Worm (Caenorhabditis elegans): ENCODE measurements around the gene Y56A3A.31.

The Y56A3A.31 gene

ce11 chrIII:11946062-11946749 is 28.1 kb upstream of the Y56A3A.31 start (continued):
- TF ChIP-seq elt-1 (tag; optimal IDR thresholded peaks at IDR 0.05), result no peak
- TF ChIP-seq ztf-11 (tag; optimal IDR thresholded peaks at IDR 0.05), result no peak
- TF ChIP-seq egl-5 (tag; optimal IDR thresholded peaks at IDR 0.05), result no peak
- no peak for TF ChIP-seq jun-1 (tag; optimal IDR thresholded peaks at IDR 0.05)
- TF ChIP-seq nhr-25 (tag; optimal IDR thresholded peaks at IDR 0.05), result peak; percentile 46
- TF ChIP-seq ceh-82 (tag; optimal IDR thresholded peaks at IDR 0.05), result peak; percentile 17
- no peak for TF ChIP-seq elt-3 (tag; optimal IDR thresholded peaks at IDR 0.05)
- TF ChIP-seq ZK546.5 (tag; optimal IDR thresholded peaks at IDR 0.05), result no peak
- no peak for TF ChIP-seq nhr-28 (tag; optimal IDR thresholded peaks at IDR 0.05)
- TF ChIP-seq nhr-12 (tag; optimal IDR thresholded peaks at IDR 0.05), result no peak
- TF ChIP-seq nhr-76 (tag; optimal IDR thresholded peaks at IDR 0.05), result no peak
- no peak for TF ChIP-seq mml-1 (tag; optimal IDR thresholded peaks at IDR 0.05)
- TF ChIP-seq lin-15B (tag; optimal IDR thresholded peaks at IDR 0.05), result peak; percentile 90
- peak; percentile 6 for TF ChIP-seq ama-1 (optimal IDR thresholded peaks at IDR 0.05)

- TF ChIP-seq nhr-77 (tag; optimal IDR thresholded peaks at IDR 0.05) (no peak), nfya-1 (tag; optimal IDR thresholded peaks at IDR 0.05; ENCODE audit: insufficient read depth) (peak; percentile 71)
Observed at ce11 chrIII:11946973-11947372, 27.3 kb upstream of the Y56A3A.31 start, which contains the start of gene Y56A3A.7. TSS of gene Y56A3A.7 (minus strand) at chrIII:11947019.

DNA sequence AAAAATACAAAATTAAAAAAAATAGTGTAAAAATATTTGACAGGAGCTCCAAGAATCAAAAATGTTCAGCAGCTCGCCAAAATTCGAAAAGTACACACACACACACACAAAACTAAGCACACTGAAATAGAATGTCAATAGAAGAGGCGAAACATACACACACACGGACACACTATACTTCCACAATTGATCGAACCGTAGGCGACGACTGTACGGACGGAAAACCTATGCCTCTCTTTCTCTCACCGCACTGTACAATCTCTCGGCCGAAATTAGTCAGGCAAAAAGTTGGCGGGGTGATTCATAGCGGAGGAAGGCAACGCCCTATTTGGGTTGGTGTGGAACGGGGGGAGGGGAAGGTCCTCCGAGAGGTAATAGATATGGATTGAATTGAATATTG is 26.8 kb upstream of the Y56A3A.31 start:
- no peak for TF ChIP-seq ceh-28 (tag; optimal IDR thresholded peaks at IDR 0.05)
- TF ChIP-seq nhr-77 (tag; optimal IDR thresholded peaks at IDR 0.05), result no peak
- TF ChIP-seq aly-2 (tag; optimal IDR thresholded peaks at IDR 0.05), result no peak
- peak; percentile 76 for TF ChIP-seq pqm-1 (tag; optimal IDR thresholded peaks at IDR 0.05)
- TF ChIP-seq jun-1 (tag; optimal IDR thresholded peaks at IDR 0.05), result no peak
- TF ChIP-seq elt-2 (tag; optimal IDR thresholded peaks at IDR 0.05), result peak; percentile 51
- TF ChIP-seq sea-2 (GFP tag; optimal IDR thresholded peaks at IDR 0.05), result no peak
- peak; percentile 27 for TF ChIP-seq hmg-11 (tag; optimal IDR thresholded peaks at IDR 0.05)
- no peak for TF ChIP-seq egl-27 (tag; optimal IDR thresholded peaks at IDR 0.05)
- TF ChIP-seq nhr-28 (tag; optimal IDR thresholded peaks at IDR 0.05), result no peak
- TF ChIP-seq nhr-12 (tag; optimal IDR thresholded peaks at IDR 0.05), result no peak
- TF ChIP-seq ceh-82 (tag; optimal IDR thresholded peaks at IDR 0.05), result no peak
- TF ChIP-seq nhr-25 (tag; optimal IDR thresholded peaks at IDR 0.05), result no peak
- peak; percentile 21 for TF ChIP-seq nfya-1 (tag; optimal IDR thresholded peaks at IDR 0.05; ENCODE audit: insufficient read depth)
- TF ChIP-seq lin-15B (tag; optimal IDR thresholded peaks at IDR 0.05), result no peak
- no peak for TF ChIP-seq lsy-12 (tag; optimal IDR thresholded peaks at IDR 0.05)
- peak; percentile 94 for TF ChIP-seq pha-4 (tag; optimal IDR thresholded peaks at IDR 0.05)

DNA sequence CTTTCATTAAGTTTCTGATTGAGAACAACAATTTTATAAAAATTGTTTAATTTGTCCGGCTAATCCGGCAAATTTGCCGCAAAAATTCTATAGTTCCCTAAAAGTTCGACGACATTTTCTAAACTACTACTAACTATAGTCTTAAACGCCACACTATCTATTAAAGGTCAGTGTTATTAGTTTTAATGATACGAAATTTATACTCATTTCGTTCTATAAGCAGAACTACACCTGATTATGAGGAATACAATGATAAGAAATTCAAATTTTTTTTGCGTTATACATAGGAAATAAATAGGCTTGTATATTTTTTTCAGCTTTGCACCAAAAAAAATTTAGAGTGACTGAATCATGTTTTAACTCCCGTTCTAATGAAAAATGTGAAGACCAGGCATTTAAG is 25.8 kb upstream of the Y56A3A.31 start:
- TF ChIP-seq pha-4 (tag; optimal IDR thresholded peaks at IDR 0.05) (peak; percentile 4), egl-5 (tag; optimal IDR thresholded peaks at IDR 0.05) (no peak), pqm-1 (tag; optimal IDR thresholded peaks at IDR 0.05) (peak; percentile 13)

DNA sequence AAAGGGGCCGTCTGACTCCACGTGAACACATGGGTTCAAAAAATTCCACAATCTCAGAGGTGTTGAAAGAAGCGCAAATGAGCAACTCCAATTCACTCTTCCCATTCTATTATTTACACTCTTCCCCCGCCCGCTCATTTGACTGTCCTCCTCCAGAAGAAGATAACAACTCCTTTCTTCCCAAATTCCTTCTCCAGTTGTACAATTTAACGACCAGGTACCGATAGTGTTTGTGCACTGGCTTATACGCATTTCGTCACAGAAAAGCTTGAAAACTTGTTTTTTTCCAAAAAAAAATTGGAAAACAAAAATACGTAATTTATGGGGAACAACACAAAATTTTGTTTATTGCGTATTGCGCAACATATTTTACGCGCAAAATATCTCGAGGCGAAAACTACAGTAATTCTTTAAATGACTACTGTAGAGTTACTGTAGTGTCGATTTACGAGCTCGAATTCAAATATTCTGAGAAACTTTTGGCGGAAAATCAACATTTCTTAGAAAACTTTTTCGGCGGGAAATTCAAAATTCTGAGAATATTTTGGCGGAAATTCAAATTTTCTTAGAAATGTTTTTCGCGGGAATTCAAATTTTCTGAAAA is 24.9 kb upstream of the Y56A3A.31 start:
- TF ChIP-seq nhr-12 (tag; optimal IDR thresholded peaks at IDR 0.05) (no peak), pha-4 (tag; optimal IDR thresholded peaks at IDR 0.05) (peak; percentile 37), elt-2 (tag; optimal IDR thresholded peaks at IDR 0.05) (peak; percentile 40), pqm-1 (tag; optimal IDR thresholded peaks at IDR 0.05) (peak; percentile 40), nhr-43 (tag; optimal IDR thresholded peaks at IDR 0.05; ENCODE audit: poor library complexity, severe bottlenecking) (no peak)

DNA sequence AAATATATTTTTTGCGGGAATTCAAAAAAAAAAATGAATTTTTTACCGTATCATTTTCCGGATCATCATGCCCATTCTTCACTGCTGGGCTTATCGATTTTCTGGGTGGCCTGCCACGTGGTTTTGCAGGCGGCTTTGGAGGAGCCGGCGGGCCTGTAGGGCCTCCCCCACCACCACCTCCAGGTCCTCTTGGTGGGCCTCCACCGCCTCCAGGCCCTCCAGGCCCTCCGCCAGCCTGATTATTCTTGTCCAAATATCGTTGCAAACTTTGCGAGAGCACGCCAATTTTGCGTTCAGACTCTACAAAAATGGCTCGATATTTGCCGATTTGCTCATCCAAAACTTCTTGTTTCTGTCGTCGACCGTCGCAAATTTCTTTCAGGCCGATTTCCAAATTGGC is 23.2 kb upstream of the Y56A3A.31 start:
- TF ChIP-seq fkh-2 (tag; optimal IDR thresholded peaks at IDR 0.05) (no peak), fkh-10 (GFP tag; optimal IDR thresholded peaks at IDR 0.05) (no peak), egl-27 (tag; optimal IDR thresholded peaks at IDR 0.05) (no peak), elt-1 (tag; optimal IDR thresholded peaks at IDR 0.05) (no peak), lsy-12 (tag; optimal IDR thresholded peaks at IDR 0.05) (no peak), nhr-25 (tag; optimal IDR thresholded peaks at IDR 0.05) (no peak), nhr-23 (tag; optimal IDR thresholded peaks at IDR 0.05) (no peak), sea-2 (GFP tag; optimal IDR thresholded peaks at IDR 0.05) (no peak), skn-1 (tag; optimal IDR thresholded peaks at IDR 0.05) (no peak), hmg-11 (tag; optimal IDR thresholded peaks at IDR 0.05) (no peak), fos-1 (tag; optimal IDR thresholded peaks at IDR 0.05) (no peak), nhr-237 (tag; optimal IDR thresholded peaks at IDR 0.05) (no peak), eor-1 (tag; optimal IDR thresholded peaks at IDR 0.05) (no peak), pha-4 (tag; optimal IDR thresholded peaks at IDR 0.05) (no peak), elt-2 (tag; optimal IDR thresholded peaks at IDR 0.05) (no peak), nhr-67 (tag; optimal IDR thresholded peaks at IDR 0.05) (no peak), ceh-9 (tag; optimal IDR thresholded peaks at IDR 0.05) (no peak), mdl-1 (tag; optimal IDR thresholded peaks at IDR 0.05) (no peak), mml-1 (tag; optimal IDR thresholded peaks at IDR 0.05) (no peak), R02D3.7 (tag; optimal IDR thresholded peaks at IDR 0.05) (no peak)

Data from whole organism, L3 larva.